Fruit fly (Drosophila melanogaster) S2 (cell line): Measurements from ENCODE around the gene Rbbp5.

Source experiments
- CG8478 ChIP-seq: fragments of >200 bp; optimal IDR thresholded peaks from 2 replicates; lab custom pipeline; 2018
- CTCF ChIP-seq, 2 experiments: fragments of >200 bp; optimal IDR thresholded peaks; 2 replicates each; lab custom pipeline; 2018

- TF ChIP-seq CG8478 (lab: Kevin White, UChicago): no peak
- no peak for TF ChIP-seq CTCF (optimal IDR thresholded peaks at IDR 0.05; lab: Kevin White, UChicago)
Observed at dm6 chr3L:20306142-20306541, 41.6 kb downstream of the Rbbp5 start, which contains the start of gene CG32225.
